Worm (Caenorhabditis elegans): ENCODE data around the gene K02B2.6.

ce11 chrIV:5930345-5930744 is 31.7 kb downstream of the K02B2.6 start, which contains the start of gene lin-33:
- TF ChIP-seq nhr-76 (tag; optimal IDR thresholded peaks at IDR 0.05) (no peak), nhr-237 (tag; optimal IDR thresholded peaks at IDR 0.05) (no peak), snpc-4 (tag; optimal IDR thresholded peaks at IDR 0.05) (no peak), tbx-2 (tag; optimal IDR thresholded peaks at IDR 0.05) (no peak), lin-15B (tag; optimal IDR thresholded peaks at IDR 0.05) (no peak), nhr-12 (tag; optimal IDR thresholded peaks at IDR 0.05) (no peak), nhr-25 (tag; optimal IDR thresholded peaks at IDR 0.05) (no peak), ceh-9 (tag; optimal IDR thresholded peaks at IDR 0.05) (no peak)

Measured in whole organism, L3 larva.